Worm (Caenorhabditis elegans): ENCODE measurements around the gene K02C4.2.
A peak's percentile ranks its signal among the peaks of the same experiment; 100 is the strongest.

The K02C4.2 gene

ce11 chrII:8037863-8038262 lies 37.7 kb upstream of the K02C4.2 start, which contains the start of gene C08B11.9:
TSS of gene C08B11.9 (minus strand) at chrII:8038169.
- TF ChIP-seq ceh-48 (tag; optimal IDR thresholded peaks at IDR 0.05), result no peak
- no peak for TF ChIP-seq elt-2 (tag; optimal IDR thresholded peaks at IDR 0.05)
- TF ChIP-seq unc-3 (GFP tag; conservative IDR thresholded peaks at IDR 0.05), result no peak
- TF ChIP-seq unc-3 (tag; optimal IDR thresholded peaks at IDR 0.05), result no peak
- TF ChIP-seq ahr-1 (tag; optimal IDR thresholded peaks at IDR 0.05), result no peak
- TF ChIP-seq hlh-15 (tag; optimal IDR thresholded peaks at IDR 0.05), result no peak
- TF ChIP-seq gmeb-2 (tag; optimal IDR thresholded peaks at IDR 0.05), result no peak
- no peak for TF ChIP-seq pha-4 (tag; optimal IDR thresholded peaks at IDR 0.05)
- TF ChIP-seq dve-1 (tag; optimal IDR thresholded peaks at IDR 0.05), result no peak
- TF ChIP-seq F13H6.1 (tag; optimal IDR thresholded peaks at IDR 0.05), result no peak
- TF ChIP-seq ceh-34 (tag; optimal IDR thresholded peaks at IDR 0.05), result no peak

- TF ChIP-seq hlh-13 (GFP tag; optimal IDR thresholded peaks at IDR 0.05), result no peak
- no peak for TF ChIP-seq ceh-30 (tag; optimal IDR thresholded peaks at IDR 0.05)
- peak; percentile 30 for TF ChIP-seq ref-2 (tag; optimal IDR thresholded peaks at IDR 0.05)
- TF ChIP-seq pqm-1 (tag; optimal IDR thresholded peaks at IDR 0.05), result no peak
- TF ChIP-seq K09A11.1 (tag; optimal IDR thresholded peaks at IDR 0.05; ENCODE audit: insufficient read depth), result no peak
- TF ChIP-seq F13H6.1 (tag; optimal IDR thresholded peaks at IDR 0.05), result no peak
- TF ChIP-seq pat-9 (tag; optimal IDR thresholded peaks at IDR 0.05), result no peak
- peak; percentile 67 for TF ChIP-seq C08G9.2 (tag; optimal IDR thresholded peaks at IDR 0.05)
- TF ChIP-seq pha-2 (tag; optimal IDR thresholded peaks at IDR 0.05), result no peak
- TF ChIP-seq pax-1 (tag; optimal IDR thresholded peaks at IDR 0.05), result no peak
- TF ChIP-seq ceh-2 (tag; optimal IDR thresholded peaks at IDR 0.05), result peak; percentile 70
- TF ChIP-seq odd-2 (tag; optimal IDR thresholded peaks at IDR 0.05), result no peak
- TF ChIP-seq dmd-4 (tag; optimal IDR thresholded peaks at IDR 0.05; ENCODE audit: borderline replicate concordance), result no peak
- TF ChIP-seq ceh-31 (tag; optimal IDR thresholded peaks at IDR 0.05), result peak; percentile 84
- peak; percentile 21 for TF ChIP-seq nfya-1 (tag; optimal IDR thresholded peaks at IDR 0.05)
- no peak for TF ChIP-seq K02D7.2 (tag; optimal IDR thresholded peaks at IDR 0.05)
- TF ChIP-seq tbx-2 (tag; optimal IDR thresholded peaks at IDR 0.05), result peak; percentile 48
- no peak for TF ChIP-seq dve-1 (tag; optimal IDR thresholded peaks at IDR 0.05)
- TF ChIP-seq tbx-7 (tag; optimal IDR thresholded peaks at IDR 0.05), result peak; percentile 42
- peak; percentile 5 for TF ChIP-seq ceh-14 (tag; optimal IDR thresholded peaks at IDR 0.05)
- TF ChIP-seq mec-3 (tag; optimal IDR thresholded peaks at IDR 0.05; ENCODE audit: borderline replicate concordance), result no peak
- no peak for TF ChIP-seq hlh-6 (tag; optimal IDR thresholded peaks at IDR 0.05)
- TF ChIP-seq elt-2 (tag; optimal IDR thresholded peaks at IDR 0.05), result peak; percentile 35
- no peak for TF ChIP-seq npax-4 (tag; optimal IDR thresholded peaks at IDR 0.05)
- TF ChIP-seq nhr-11 (tag; optimal IDR thresholded peaks at IDR 0.05), result no peak
- TF ChIP-seq syd-9 (tag; optimal IDR thresholded peaks at IDR 0.05), result no peak
- TF ChIP-seq ceh-34 (tag; optimal IDR thresholded peaks at IDR 0.05), result no peak
- TF ChIP-seq ztf-16 (tag; optimal IDR thresholded peaks at IDR 0.05), result peak; percentile 47
- no peak for TF ChIP-seq ceh-19 (GFP tag; optimal IDR thresholded peaks at IDR 0.05)
- peak; percentile 65 for TF ChIP-seq zip-5 (tag; optimal IDR thresholded peaks at IDR 0.05)
- TF ChIP-seq hlh-30 (tag; optimal IDR thresholded peaks at IDR 0.05; ENCODE audit: insufficient read depth), result no peak
- TF ChIP-seq ttx-3 (tag; optimal IDR thresholded peaks at IDR 0.05), result no peak
- TF ChIP-seq unc-42 (tag; optimal IDR thresholded peaks at IDR 0.05), result peak; percentile 56
- TF ChIP-seq pros-1 (tag; optimal IDR thresholded peaks at IDR 0.05), result no peak
- no peak for TF ChIP-seq ceh-24 (tag; optimal IDR thresholded peaks at IDR 0.05)
- no peak for TF ChIP-seq ceh-9 (tag; optimal IDR thresholded peaks at IDR 0.05)
- no peak for TF ChIP-seq ceh-6 (GFP tag; optimal IDR thresholded peaks at IDR 0.05)
- TF ChIP-seq hlh-8 (tag; optimal IDR thresholded peaks at IDR 0.05), result peak; percentile 2
- TF ChIP-seq fkh-10 (GFP tag; optimal IDR thresholded peaks at IDR 0.05), result no peak
- TF ChIP-seq fax-1 (tag; optimal IDR thresholded peaks at IDR 0.05), result no peak
- TF ChIP-seq ceh-22 (tag; optimal IDR thresholded peaks at IDR 0.05), result no peak
- no peak for TF ChIP-seq pha-4 (tag; optimal IDR thresholded peaks at IDR 0.05)
- no peak for TF ChIP-seq lim-6 (tag; optimal IDR thresholded peaks at IDR 0.05)
- TF ChIP-seq ama-1 (optimal IDR thresholded peaks at IDR 0.05), result no peak
- no peak for TF ChIP-seq T23F11.4 (GFP tag; optimal IDR thresholded peaks at IDR 0.05)
Observed at ce11 chrII:8039416-8039815, 36.1 kb upstream of the K02C4.2 start, which contains the start of the genes ubh-4 and algn-6. TSS of gene ubh-4 (minus strand) at chrII:8039597. TSS of gene algn-6 (plus strand) at chrII:8039802.
